Worm (Caenorhabditis elegans): Measurements from ENCODE around the gene srbc-43.

The srbc-43 gene

DNA sequence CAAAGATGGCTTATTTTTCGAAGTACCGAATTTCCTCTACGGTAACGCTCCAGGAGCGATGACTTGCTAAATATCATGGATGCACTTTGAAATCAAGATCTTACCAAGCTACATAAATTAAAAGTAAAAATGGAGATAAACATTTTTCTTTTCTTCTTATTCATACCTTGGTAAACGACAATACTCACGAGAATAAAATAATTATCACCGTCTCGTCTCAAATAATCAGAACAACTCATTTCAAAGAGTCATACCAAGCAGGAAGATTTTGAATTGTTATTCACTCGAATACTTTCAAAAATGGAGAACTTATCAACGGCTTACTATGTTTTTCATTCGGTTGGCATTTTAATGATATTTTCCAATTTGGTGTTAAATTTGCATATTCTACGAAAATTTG is 13.0 kb upstream of the srbc-43 start, which contains the start of gene srbc-45:
TSS of gene srbc-45 (plus strand) at position 301 of the 400 bp plus-strand sequence.
- no peak for TF ChIP-seq ama-1 (optimal IDR thresholded peaks at IDR 0.05)
- TF ChIP-seq nhr-129 (tag; optimal IDR thresholded peaks at IDR 0.05) = no peak
- TF ChIP-seq F13H6.1 (tag; optimal IDR thresholded peaks at IDR 0.05) = no peak
- no peak for TF ChIP-seq sma-9 (GFP tag; optimal IDR thresholded peaks at IDR 0.05)
- TF ChIP-seq sma-9 (tag; optimal IDR thresholded peaks at IDR 0.05) = no peak
- no peak for TF ChIP-seq ztf-4 (tag; optimal IDR thresholded peaks at IDR 0.05)
- TF ChIP-seq sma-3 (GFP tag; optimal IDR thresholded peaks at IDR 0.05) = no peak
- no peak for TF ChIP-seq nhr-6 (tag; optimal IDR thresholded peaks at IDR 0.05)
- no peak for TF ChIP-seq unc-55 (GFP tag; optimal IDR thresholded peaks at IDR 0.05)
- no peak for TF ChIP-seq ceh-16 (tag; optimal IDR thresholded peaks at IDR 0.05)
- TF ChIP-seq nhr-21 (tag; optimal IDR thresholded peaks at IDR 0.05) = no peak
- no peak for TF ChIP-seq snpc-4 (tag; optimal IDR thresholded peaks at IDR 0.05)
- TF ChIP-seq peb-1 (tag; optimal IDR thresholded peaks at IDR 0.05) = no peak
- no peak for TF ChIP-seq lin-39 (tag; optimal IDR thresholded peaks at IDR 0.05)
- TF ChIP-seq Y55F3AM.14 (GFP tag; optimal IDR thresholded peaks at IDR 0.05) = no peak
- TF ChIP-seq ZK546.5 (tag; optimal IDR thresholded peaks at IDR 0.05) = no peak
- no peak for TF ChIP-seq sem-4 (tag; optimal IDR thresholded peaks at IDR 0.05)
- TF ChIP-seq egl-27 (tag; optimal IDR thresholded peaks at IDR 0.05) = no peak
- no peak for TF ChIP-seq mab-5 (tag; optimal IDR thresholded peaks at IDR 0.05)
- no peak for TF ChIP-seq nhr-77 (tag; optimal IDR thresholded peaks at IDR 0.05)

DNA sequence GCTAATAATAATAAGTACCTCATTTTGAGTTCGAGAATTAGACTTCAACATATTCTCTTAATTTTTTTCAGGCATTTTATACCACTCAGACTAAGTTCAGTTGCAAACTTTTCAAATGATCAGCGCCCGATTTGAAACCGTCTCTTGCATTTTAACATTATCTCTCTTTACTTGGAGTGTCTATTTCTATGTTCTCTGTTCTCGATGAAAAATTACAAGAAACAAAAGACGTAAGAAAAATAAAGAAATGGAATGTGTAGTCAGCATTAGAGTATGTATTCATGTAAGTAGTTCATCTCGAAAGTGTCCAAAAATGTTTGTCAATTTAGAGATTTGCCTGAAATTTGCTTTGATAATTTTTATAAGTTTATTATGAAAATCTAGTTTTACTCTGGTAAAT is 9.9 kb upstream of the srbc-43 start, which contains the start of gene ugt-3:
TSS of gene ugt-3 (minus strand) at position 101 of the 400 bp plus-strand sequence.
- TF ChIP-seq C34F6.9 (tag; optimal IDR thresholded peaks at IDR 0.05) (no peak), peb-1 (tag; optimal IDR thresholded peaks at IDR 0.05) (no peak), lsy-2 (tag; optimal IDR thresholded peaks at IDR 0.05) (no peak)

DNA sequence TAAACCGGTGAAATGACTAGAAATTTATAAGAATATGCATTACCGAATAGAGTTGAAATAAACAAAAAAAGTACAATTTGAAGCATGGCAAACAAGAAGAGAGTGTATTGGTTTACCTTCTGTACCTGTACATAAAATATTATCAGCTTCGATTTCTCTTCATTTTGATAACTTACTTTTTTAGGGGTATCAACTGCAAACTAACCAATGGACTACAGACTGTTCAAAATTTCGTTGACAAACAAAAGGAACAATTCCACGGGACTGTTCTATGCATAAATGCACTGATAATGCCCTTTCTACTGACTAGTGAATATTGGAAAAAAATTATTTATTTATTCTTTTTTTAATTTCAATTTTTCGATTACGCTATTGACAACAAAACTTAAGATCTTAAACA is 7.7 kb upstream of the srbc-43 start, which contains the start of gene ugt-6:
TSS of gene ugt-6 (minus strand) at position 233 of the 400 bp plus-strand sequence.
- TF ChIP-seq sem-4 (tag; optimal IDR thresholded peaks at IDR 0.05) = no peak

DNA sequence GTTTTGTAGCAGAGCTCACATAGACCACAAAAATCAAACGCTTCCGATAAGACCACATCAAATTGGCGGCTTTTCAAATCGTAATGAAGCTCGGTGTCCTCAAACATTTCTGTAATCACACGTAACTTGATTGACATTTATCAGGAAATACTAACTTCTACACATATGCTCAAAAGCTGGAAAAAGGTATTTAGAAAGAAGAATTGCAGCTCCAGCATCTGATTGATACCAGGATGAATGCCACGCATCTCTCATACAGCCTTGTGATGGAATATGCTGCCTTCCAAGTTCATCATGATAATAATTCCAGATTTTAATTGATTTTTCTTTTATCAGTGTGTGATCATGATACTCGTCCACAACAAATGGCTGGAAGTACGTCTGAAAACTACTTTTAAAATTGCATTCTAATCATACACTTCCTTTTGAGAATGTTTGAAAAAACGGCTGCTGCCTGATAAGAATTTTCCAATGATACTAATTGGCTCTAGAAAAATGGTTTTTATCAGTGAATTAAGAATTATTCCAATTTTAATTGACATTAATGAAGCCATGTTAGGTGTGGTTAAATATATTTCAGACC is 6.7 kb upstream of the srbc-43 start:
- no peak for TF ChIP-seq alr-1 (tag; optimal IDR thresholded peaks at IDR 0.05)
- TF ChIP-seq gmeb-1 (tag; optimal IDR thresholded peaks at IDR 0.05) = no peak
- no peak for TF ChIP-seq mbf-1 (tag; optimal IDR thresholded peaks at IDR 0.05)
- no peak for TF ChIP-seq blmp-1 (tag; optimal IDR thresholded peaks at IDR 0.05; ENCODE audit: insufficient read depth)
- no peak for TF ChIP-seq lin-11 (tag; optimal IDR thresholded peaks at IDR 0.05)
- TF ChIP-seq C34F6.9 (tag; optimal IDR thresholded peaks at IDR 0.05) = no peak
- TF ChIP-seq nhr-129 (tag; optimal IDR thresholded peaks at IDR 0.05) = no peak
- no peak for TF ChIP-seq elt-3 (tag; optimal IDR thresholded peaks at IDR 0.05)
- TF ChIP-seq zag-1 (tag; optimal IDR thresholded peaks at IDR 0.05) = no peak
- TF ChIP-seq ceh-82 (tag; optimal IDR thresholded peaks at IDR 0.05) = no peak

DNA sequence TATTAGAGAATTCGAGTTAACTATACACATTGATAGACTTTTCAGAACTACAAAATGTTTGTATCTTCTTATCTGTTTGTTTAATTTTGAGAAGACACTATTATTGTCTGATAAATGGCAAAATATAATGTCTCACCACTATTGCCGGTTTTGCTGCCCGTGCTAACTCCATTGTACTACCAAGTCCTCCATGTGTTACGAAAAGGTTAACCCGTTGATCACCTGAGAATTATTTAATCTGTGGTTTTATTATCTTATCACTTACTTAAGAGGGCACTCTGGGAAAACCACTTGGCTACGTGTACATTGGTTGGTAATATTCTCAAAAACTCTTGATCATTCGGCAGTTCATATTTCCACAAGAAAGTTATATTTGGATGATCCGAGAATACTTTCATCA is 5.6 kb upstream of the srbc-43 start:
- TF ChIP-seq aly-2 (tag; optimal IDR thresholded peaks at IDR 0.05) (no peak), peb-1 (tag; optimal IDR thresholded peaks at IDR 0.05) (no peak), unc-62 (GFP tag; optimal IDR thresholded peaks at IDR 0.05) (no peak), sma-3 (GFP tag; optimal IDR thresholded peaks at IDR 0.05) (no peak), mdl-1 (tag; optimal IDR thresholded peaks at IDR 0.05) (no peak), unc-55 (GFP tag; optimal IDR thresholded peaks at IDR 0.05) (no peak), elt-3 (tag; optimal IDR thresholded peaks at IDR 0.05) (no peak)

DNA sequence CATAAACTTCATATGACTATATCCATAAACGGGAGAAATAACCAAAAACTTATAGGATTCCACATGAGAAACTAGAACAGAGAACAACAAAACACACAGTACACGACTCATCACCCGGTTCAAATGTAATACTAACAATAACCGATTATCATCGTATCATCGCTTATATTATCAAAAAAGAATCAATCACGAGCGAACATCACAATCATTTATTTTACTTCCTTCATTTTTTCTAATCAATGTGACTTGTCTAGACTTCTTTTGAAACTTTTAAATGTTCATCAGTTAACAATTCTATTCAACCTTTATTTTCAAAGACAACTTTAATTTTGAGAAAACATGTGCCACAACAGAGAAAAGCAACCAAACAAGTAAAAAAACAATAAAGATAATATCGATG is 4.9 kb upstream of the srbc-43 start, which contains the start of gene ugt-4:
TSS of gene ugt-4 (minus strand) at position 141 of the 400 bp plus-strand sequence.
- TF ChIP-seq ZK546.5 (tag; optimal IDR thresholded peaks at IDR 0.05) = no peak
- peak; percentile 3 for TF ChIP-seq sma-9 (GFP tag; optimal IDR thresholded peaks at IDR 0.05)
- TF ChIP-seq sma-9 (tag; optimal IDR thresholded peaks at IDR 0.05) = no peak
- peak; percentile 12 for TF ChIP-seq fos-1 (tag; optimal IDR thresholded peaks at IDR 0.05)
